Worm (Caenorhabditis elegans) whole organism, L4/young adult: ENCODE data around the gene F46C5.9.

Experiments used
- W03F9.2 ChIP-seq: fragments of 150-350 bp; optimal IDR thresholded peaks from 2 replicates; lab custom pipeline; 2014; ENCODE audit warnings: missing biosample characterization, missing genetic modification characterization
- dao-5 ChIP-seq: sonication (generic microtip); optimal IDR thresholded peaks from 2 replicates; lab custom pipeline; 2016; ENCODE audit warnings: missing genotype, missing genetic modification characterization, moderate library complexity, missing compliant biosample characterization
- him-1 ChIP-seq: sonication (generic microtip); optimal IDR thresholded peaks from 2 replicates; lab custom pipeline; 2016; ENCODE audit warnings: missing genotype, missing genetic modification reagents, missing genetic modification characterization, missing compliant biosample characterization

DNA sequence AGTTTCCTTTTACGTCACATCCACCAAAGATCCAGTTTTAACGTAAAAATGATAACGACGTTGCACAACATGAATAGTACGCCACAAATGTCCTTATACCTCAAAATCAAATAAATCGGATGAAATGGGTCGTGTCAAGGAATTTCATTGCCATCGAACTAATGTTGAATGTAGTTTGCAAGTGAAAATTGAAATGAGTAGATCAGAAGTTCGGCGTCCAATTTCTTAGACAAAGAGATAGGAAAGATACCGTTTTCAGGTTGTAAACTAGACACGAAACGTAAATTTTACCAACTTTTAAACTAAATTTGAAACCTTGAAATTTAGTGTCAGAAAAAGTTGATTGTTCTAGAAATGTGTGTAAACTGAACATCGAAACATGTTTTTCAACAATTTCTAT, 44.3 kb upstream of the F46C5.9 start:
- TF ChIP-seq W03F9.2 (tag; lab: Kevin White, UChicago) (no peak), him-1 (tag; lab: Kevin White, UChicago) (no peak), dao-5 (no peak)
